Worm (Caenorhabditis elegans) whole organism, late embryonic: ENCODE data around the gene bet-2.

Experiments used
- C08G9.2 ChIP-seq: sonication (generic microtip); optimal IDR thresholded peaks from 2 replicates; lab custom pipeline; 2016; ENCODE audit warnings: mild to moderate bottlenecking, missing genetic modification characterization, moderate library complexity, missing compliant biosample characterization
- C38D4.7 ChIP-seq: fragments of 200-800 bp; sonication (Bioruptor generic); optimal IDR thresholded peaks from 2 replicates; lab custom pipeline; 2018; ENCODE audit warnings: mild to moderate bottlenecking, missing genetic modification characterization, moderate library complexity, missing compliant biosample characterization
- F13H6.1 ChIP-seq: sonication (generic microtip); optimal IDR thresholded peaks from 2 replicates; lab custom pipeline; 2016; ENCODE audit warnings: missing genetic modification characterization, missing compliant biosample characterization
- T23F11.4 ChIP-seq: fragments of 200-800 bp; sonication (Bioruptor generic); optimal IDR thresholded peaks from 2 replicates; lab custom pipeline; 2018; ENCODE audit warnings: mild to moderate bottlenecking, missing genetic modification characterization, missing compliant biosample characterization
- Y22D7AL.16 ChIP-seq: sonication (generic microtip); optimal IDR thresholded peaks from 2 replicates; lab custom pipeline; 2016; ENCODE audit warnings: missing genetic modification characterization, missing compliant biosample characterization
- ama-1 ChIP-seq: fragments of 150-350 bp; optimal IDR thresholded peaks from 2 replicates; lab custom pipeline; 2014
- ceh-14 ChIP-seq: sonication (generic microtip); optimal IDR thresholded peaks from 2 replicates; lab custom pipeline; 2016; ENCODE audit warnings: missing genotype, missing genetic modification characterization, missing compliant biosample characterization
- ceh-18 ChIP-seq: sonication (generic microtip); optimal IDR thresholded peaks from 2 replicates; lab custom pipeline; 2016; ENCODE audit warnings: missing genetic modification characterization, missing compliant biosample characterization
- ceh-19 ChIP-seq: fragments of 200-800 bp; sonication (Bioruptor generic); optimal IDR thresholded peaks from 2 replicates; lab custom pipeline; 2018; ENCODE audit warnings: mild to moderate bottlenecking, missing genetic modification characterization, missing compliant biosample characterization
- ceh-2 ChIP-seq: sonication (generic microtip); optimal IDR thresholded peaks from 2 replicates; lab custom pipeline; 2016; ENCODE audit warnings: missing genotype, missing genetic modification characterization, missing compliant biosample characterization
- ceh-22 ChIP-seq: sonication (generic microtip); optimal IDR thresholded peaks from 2 replicates; lab custom pipeline; 2017; ENCODE audit warnings: missing biosample characterization, missing genetic modification characterization
- ceh-24 ChIP-seq: sonication (generic microtip); optimal IDR thresholded peaks from 2 replicates; lab custom pipeline; 2016; ENCODE audit warnings: mild to moderate bottlenecking, missing genetic modification characterization, missing compliant biosample characterization
- ceh-31 ChIP-seq: sonication (generic microtip); optimal IDR thresholded peaks from 2 replicates; lab custom pipeline; 2016; ENCODE audit warnings: missing genetic modification characterization, missing compliant biosample characterization
- ceh-34 ChIP-seq: sonication (generic microtip); optimal IDR thresholded peaks from 2 replicates; lab custom pipeline; 2016; ENCODE audit warnings: mild to moderate bottlenecking, missing genetic modification characterization, missing compliant biosample characterization
- ceh-45 ChIP-seq: fragments of 200-800 bp; sonication (Bioruptor generic); IDR thresholded peaks from 2 replicates; pipeline ENCODE4 v1.3.6; 2022; ENCODE audit warnings: missing genetic modification reagents, missing genetic modification characterization, missing compliant biosample characterization
- ceh-48 ChIP-seq: sonication (generic microtip); optimal IDR thresholded peaks from 2 replicates; lab custom pipeline; 2016; ENCODE audit warnings: missing genetic modification characterization, inconsistent platforms, missing compliant biosample characterization
- ceh-6 ChIP-seq: fragments of 200-800 bp; sonication (Bioruptor generic); optimal IDR thresholded peaks from 2 replicates; lab custom pipeline; 2018; ENCODE audit warnings: mild to moderate bottlenecking, missing genetic modification characterization, missing compliant biosample characterization
- che-1 ChIP-seq: sonication (generic microtip); optimal IDR thresholded peaks from 2 replicates; lab custom pipeline; 2016; ENCODE audit warnings: mild to moderate bottlenecking, missing genetic modification characterization, missing compliant biosample characterization
- dmd-4 ChIP-seq: sonication (generic microtip); optimal IDR thresholded peaks from 2 replicates; lab custom pipeline; 2016; ENCODE audit warnings: borderline replicate concordance, missing genetic modification characterization, missing compliant biosample characterization
- dve-1 ChIP-seq: sonication (generic microtip); optimal IDR thresholded peaks from 2 replicates; lab custom pipeline; 2017; ENCODE audit warnings: antibody characterized with exemption, mild to moderate bottlenecking, missing genetic modification characterization, missing compliant biosample characterization
- elt-2 ChIP-seq: sonication (generic microtip); optimal IDR thresholded peaks from 2 replicates; lab custom pipeline; 2016; ENCODE audit warnings: missing genetic modification reagents, missing genetic modification characterization, missing compliant biosample characterization
- elt-4 ChIP-seq: sonication (generic microtip); optimal IDR thresholded peaks from 2 replicates; lab custom pipeline; 2016; ENCODE audit warnings: missing genetic modification characterization, missing compliant biosample characterization
- fax-1 ChIP-seq: sonication (generic microtip); optimal IDR thresholded peaks from 2 replicates; lab custom pipeline; 2016; ENCODE audit warnings: missing genotype, missing genetic modification characterization, missing compliant biosample characterization
- fkh-10 ChIP-seq: fragments of 150-350 bp; optimal IDR thresholded peaks from 2 replicates; lab custom pipeline; 2014; ENCODE audit warnings: missing biosample characterization, missing genetic modification reagents, missing genetic modification characterization
- fkh-6 ChIP-seq: sonication (generic microtip); optimal IDR thresholded peaks from 2 replicates; lab custom pipeline; 2016; ENCODE audit warnings: missing genetic modification characterization, missing compliant biosample characterization
- hlh-13 ChIP-seq: fragments of 200-800 bp; sonication (Bioruptor generic); optimal IDR thresholded peaks from 2 replicates; lab custom pipeline; 2018; ENCODE audit warnings: mild to moderate bottlenecking, missing genetic modification characterization, missing compliant biosample characterization
- hlh-15 ChIP-seq: sonication (generic microtip); optimal IDR thresholded peaks from 2 replicates; lab custom pipeline; 2016; ENCODE audit warnings: missing genetic modification characterization, missing compliant biosample characterization
- hlh-30 ChIP-seq: sonication (generic microtip); optimal IDR thresholded peaks from 2 replicates; lab custom pipeline; 2017; ENCODE audit warnings: antibody characterized with exemption, missing genetic modification characterization, missing compliant biosample characterization; ENCODE audit not compliant: insufficient read depth
- hlh-6 ChIP-seq: sonication (generic microtip); optimal IDR thresholded peaks from 2 replicates; lab custom pipeline; 2016; ENCODE audit warnings: missing genotype, missing genetic modification characterization, missing compliant biosample characterization
- lin-11 ChIP-seq: fragments of 200-800 bp; sonication (Bioruptor generic); optimal IDR thresholded peaks from 2 replicates; lab custom pipeline; 2018; ENCODE audit warnings: mild to moderate bottlenecking, missing genetic modification characterization, missing compliant biosample characterization
- madf-2 ChIP-seq: sonication (generic microtip); optimal IDR thresholded peaks from 2 replicates; lab custom pipeline; 2017; ENCODE audit warnings: missing genetic modification characterization, missing compliant biosample characterization
- mec-3 ChIP-seq: sonication (generic microtip); optimal IDR thresholded peaks from 2 replicates; lab custom pipeline; 2016; ENCODE audit warnings: borderline replicate concordance, missing genetic modification characterization, missing compliant biosample characterization
- nhr-232 ChIP-seq: sonication (generic microtip); optimal IDR thresholded peaks from 2 replicates; lab custom pipeline; 2016; ENCODE audit warnings: missing genetic modification characterization, missing compliant biosample characterization
- npax-4 ChIP-seq: sonication (generic microtip); optimal IDR thresholded peaks from 2 replicates; lab custom pipeline; 2016; ENCODE audit warnings: missing genetic modification characterization, missing compliant biosample characterization
- pag-3 ChIP-seq: sonication (generic microtip); optimal IDR thresholded peaks from 2 replicates; lab custom pipeline; 2016; ENCODE audit warnings: missing compliant biosample characterization, missing genetic modification characterization, borderline replicate concordance
- pax-1 ChIP-seq: fragments of 150-350 bp; optimal IDR thresholded peaks from 2 replicates; lab custom pipeline; 2014; ENCODE audit warnings: missing biosample characterization, missing genetic modification characterization
- pha-2 ChIP-seq: sonication (generic microtip); optimal IDR thresholded peaks from 2 replicates; lab custom pipeline; 2017; ENCODE audit warnings: mild to moderate bottlenecking, missing genetic modification characterization, missing compliant biosample characterization
- pha-4 ChIP-seq: fragments of 150-350 bp; optimal IDR thresholded peaks from 2 replicates; lab custom pipeline; 2018; ENCODE audit warnings: missing biosample characterization, missing genetic modification reagents, missing genetic modification characterization
- pqm-1 ChIP-seq: sonication (generic microtip); optimal IDR thresholded peaks from 2 replicates; lab custom pipeline; 2016; ENCODE audit warnings: missing genetic modification characterization, missing compliant biosample characterization
- pros-1 ChIP-seq: fragments of 150-350 bp; optimal IDR thresholded peaks from 2 replicates; lab custom pipeline; 2014; ENCODE audit warnings: missing biosample characterization, missing genetic modification reagents, missing genetic modification characterization
- ref-2 ChIP-seq: sonication (generic microtip); optimal IDR thresholded peaks from 2 replicates; lab custom pipeline; 2016; ENCODE audit warnings: missing genetic modification characterization, missing compliant biosample characterization
- rnt-1 ChIP-seq: sonication (generic microtip); optimal IDR thresholded peaks from 2 replicates; lab custom pipeline; 2016; ENCODE audit warnings: missing genetic modification characterization, missing compliant biosample characterization
- sox-2 ChIP-seq: fragments of 200-800 bp; sonication (Bioruptor generic); IDR thresholded peaks from 2 replicates; pipeline ENCODE4 v1.3.6; 2022; ENCODE audit warnings: missing genetic modification reagents, missing genetic modification characterization, missing compliant biosample characterization
- sox-4 ChIP-seq: sonication (generic microtip); optimal IDR thresholded peaks from 2 replicates; lab custom pipeline; 2017; ENCODE audit warnings: mild to moderate bottlenecking, missing genetic modification characterization, inconsistent platforms, missing compliant biosample characterization
- tbx-2 ChIP-seq: sonication (generic microtip); optimal IDR thresholded peaks from 2 replicates; lab custom pipeline; 2016; ENCODE audit warnings: missing genetic modification characterization, missing compliant biosample characterization
- ttx-3 ChIP-seq: sonication (generic microtip); optimal IDR thresholded peaks from 2 replicates; lab custom pipeline; 2016; ENCODE audit warnings: missing genetic modification reagents, missing genetic modification characterization, missing compliant biosample characterization
- unc-3 ChIP-seq, 2 experiments: fragments of 200-800 bp in 1 of 2; sonication (Bioruptor generic) in 1 of 2; sonication (generic microtip) in 1 of 2; conservative IDR thresholded peaks in 1 of 2; optimal IDR thresholded peaks in 1 of 2; 2 replicates each; pipeline versions ENCODE4 v1.3.6 to Lab custom; 2016 to 2022; ENCODE audit warnings: missing compliant biosample characterization in 2 of 2, missing genetic modification characterization in 2 of 2, missing genetic modification reagents in 1 of 2
- unc-55 ChIP-seq: sonication (generic microtip); optimal IDR thresholded peaks from 2 replicates; lab custom pipeline; 2017; ENCODE audit warnings: missing biosample characterization, missing genetic modification reagents, missing genetic modification characterization
- unc-86 ChIP-seq: sonication (generic microtip); optimal IDR thresholded peaks from 2 replicates; lab custom pipeline; 2016; ENCODE audit warnings: missing genetic modification characterization, missing compliant biosample characterization

bet-2 gene

ce11 chrX:10568385-10569149 lies 506 bp upstream of the bet-2 start (continued):
- TF ChIP-seq pha-2 (tag; lab: Kevin White, UChicago) (no peak), pag-3 (tag; lab: Kevin White, UChicago) (no peak), tbx-2 (peak; percentile 95), mec-3 (tag; lab: Kevin White, UChicago) (peak; percentile 36), C08G9.2 (tag; lab: Kevin White, UChicago) (peak; percentile 56), C38D4.7 (GFP tag; lab: Kevin White, UChicago) (peak; percentile 23), elt-4 (tag; lab: Kevin White, UChicago) (no peak), pax-1 (tag; lab: Kevin White, UChicago) (peak; percentile 57), unc-3 (GFP tag; conservative IDR thresholded peaks at IDR 0.05; lab: Robert Waterston, UW) (no peak), unc-3 (tag; optimal IDR thresholded peaks at IDR 0.05; lab: Kevin White, UChicago) (peak; percentile 65), hlh-13 (GFP tag; lab: Kevin White, UChicago) (no peak), ama-1 (no peak), ceh-6 (peak; percentile 55), ceh-18 (peak; percentile 98), ceh-34 (tag; lab: Kevin White, UChicago) (peak; percentile 99), lin-11 (tag; lab: Kevin White, UChicago) (no peak), npax-4 (tag; lab: Kevin White, UChicago) (peak; percentile 16), fax-1 (tag; lab: Kevin White, UChicago) (peak; percentile 35), fkh-6 (tag; lab: Kevin White, UChicago) (peak; percentile 44), hlh-30 (tag; lab: Kevin White, UChicago) (peak; percentile 96), fkh-10 (GFP tag; lab: Kevin White, UChicago) (peak; percentile 30), che-1 (peak; percentile 59), sox-4 (tag; lab: Kevin White, UChicago) (no peak), unc-86 (tag; lab: Kevin White, UChicago) (peak; percentile 7), hlh-6 (tag; lab: Kevin White, UChicago) (peak; percentile 80), sox-2 (GFP tag; lab: Robert Waterston, UW) (peak; percentile 2; the same call in 1 of the 2 replicates), ceh-31 (tag; lab: Kevin White, UChicago) (peak; percentile 97), F13H6.1 (tag; lab: Kevin White, UChicago) (peak; percentile 93), pha-4 (no peak), dve-1 (peak; percentile 50), T23F11.4 (GFP tag; lab: Kevin White, UChicago) (no peak), ceh-24 (tag; lab: Kevin White, UChicago) (no peak), ceh-2 (tag; lab: Kevin White, UChicago) (peak; percentile 73), ttx-3 (tag; lab: Kevin White, UChicago) (peak; percentile 65), elt-2 (tag; lab: Kevin White, UChicago) (peak; percentile 65), madf-2 (tag; lab: Kevin White, UChicago) (peak; percentile 66), ceh-48 (peak; percentile 96), ref-2 (tag; lab: Kevin White, UChicago) (peak; percentile 95), pros-1 (peak; percentile 99), hlh-15 (tag; lab: Kevin White, UChicago) (no peak), Y22D7AL.16 (tag; lab: Kevin White, UChicago) (no peak), unc-55 (GFP tag; lab: Kevin White, UChicago) (peak; percentile 92), dmd-4 (no peak), rnt-1 (tag; lab: Kevin White, UChicago) (peak; percentile 93), nhr-232 (tag; lab: Kevin White, UChicago) (peak; percentile 60), pqm-1 (peak; percentile 60), ceh-19 (GFP tag; lab: Kevin White, UChicago) (peak; percentile 57), ceh-22 (tag; lab: Kevin White, UChicago) (peak; percentile 49), ceh-45 (GFP tag; lab: Robert Waterston, UW) (no peak), ceh-14 (tag; lab: Kevin White, UChicago) (peak; percentile 77)
